Fruit fly (Drosophila melanogaster) whole organism, pupa: ENCODE measurements around the gene CG12783.

Experiments used
- CG10348 ChIP-seq: fragments of 200-800 bp; sonication (Bioruptor generic); IDR thresholded peaks from 2 replicates; pipeline ENCODE4 v1.3.6; 2022; ENCODE audit warnings: missing biosample characterization, missing genetic modification characterization
- CG12605 ChIP-seq: fragments of 200-800 bp; sonication (Bioruptor generic); IDR thresholded peaks from 2 replicates; pipeline ENCODE4 v1.3.6; 2022; ENCODE audit warnings: missing biosample characterization, missing genetic modification characterization
- CG13204 ChIP-seq: fragments of 200-800 bp; sonication (Bioruptor generic); optimal IDR thresholded peaks from 2 replicates; lab custom pipeline; 2018; ENCODE audit warnings: missing biosample characterization, mild to moderate bottlenecking, missing genetic modification characterization, moderate library complexity
- CG14655 ChIP-seq: fragments of 200-800 bp; sonication (Bioruptor generic); optimal IDR thresholded peaks from 3 replicates; lab custom pipeline; 2017; ENCODE audit warnings: mild to moderate bottlenecking, missing biosample characterization, missing genetic modification reagents, missing genetic modification characterization
- CG15710 ChIP-seq: fragments of 200-800 bp; sonication (Bioruptor generic); optimal IDR thresholded peaks from 2 replicates; lab custom pipeline; 2018; ENCODE audit warnings: missing biosample characterization, mild to moderate bottlenecking, missing genetic modification characterization, moderate library complexity
- CG17806 ChIP-seq: fragments of 200-800 bp; sonication (Bioruptor generic); optimal IDR thresholded peaks from 2 replicates; lab custom pipeline; 2018; ENCODE audit warnings: missing biosample characterization, mild to moderate bottlenecking, missing genetic modification characterization, moderate library complexity
- CG32121 ChIP-seq: fragments of 200-800 bp; sonication (Bioruptor generic); IDR thresholded peaks from 2 replicates; pipeline ENCODE4 v1.3.6; 2022; ENCODE audit warnings: missing biosample characterization, missing genetic modification characterization
- CG34367 ChIP-seq: fragments of 200-800 bp; sonication (Bioruptor generic); optimal IDR thresholded peaks from 2 replicates; lab custom pipeline; 2018; ENCODE audit warnings: missing biosample characterization, mild to moderate bottlenecking, missing genetic modification characterization
- CG4496 ChIP-seq: fragments of 200-800 bp; sonication (Bioruptor generic); IDR thresholded peaks from 3 replicates; pipeline ENCODE4 v1.3.6; 2022; ENCODE audit warnings: missing biosample characterization, missing genetic modification characterization
- CG8159 ChIP-seq: fragments of 200-800 bp; sonication (Bioruptor generic); optimal IDR thresholded peaks from 3 replicates; lab custom pipeline; 2018; ENCODE audit warnings: missing biosample characterization, mild to moderate bottlenecking, missing genetic modification characterization, moderate library complexity
- CG8301 ChIP-seq: fragments of 200-800 bp; sonication (Bioruptor generic); optimal IDR thresholded peaks from 2 replicates; lab custom pipeline; 2018; ENCODE audit warnings: missing biosample characterization, mild to moderate bottlenecking, missing genetic modification characterization
- CG9948 ChIP-seq: fragments of 200-800 bp; sonication (Bioruptor generic); optimal IDR thresholded peaks from 2 replicates; lab custom pipeline; 2018; ENCODE audit warnings: missing biosample characterization, mild to moderate bottlenecking, missing genetic modification characterization, moderate library complexity
- D1 ChIP-seq: fragments of 200-800 bp; sonication (Bioruptor generic); optimal IDR thresholded peaks from 2 replicates; lab custom pipeline; 2018; ENCODE audit warnings: missing biosample characterization, mild to moderate bottlenecking, missing genetic modification characterization, moderate library complexity
- EcR ChIP-seq: fragments of 200-800 bp; sonication (Bioruptor generic); optimal IDR thresholded peaks from 3 replicates; lab custom pipeline; 2019; ENCODE audit warnings: missing biosample characterization, missing genetic modification characterization, mild to moderate bottlenecking, moderate library complexity, missing genetic modification reagents
- Pif1A ChIP-seq: fragments of 200-800 bp; sonication (Bioruptor generic); optimal IDR thresholded peaks from 3 replicates; lab custom pipeline; 2016; ENCODE audit warnings: missing biosample characterization, missing genetic modification characterization
- Pif1B ChIP-seq: fragments of 200-800 bp; sonication (Bioruptor generic); optimal IDR thresholded peaks from 3 replicates; lab custom pipeline; 2016; ENCODE audit warnings: missing biosample characterization, missing genetic modification characterization
- Snoo ChIP-seq: fragments of 200-800 bp; sonication (Bioruptor generic); optimal IDR thresholded peaks from 3 replicates; lab custom pipeline; 2017; ENCODE audit warnings: missing biosample characterization, mild to moderate bottlenecking, missing genetic modification characterization, inconsistent platforms
- fd96Ca ChIP-seq: fragments of 200-800 bp; sonication (Bioruptor generic); IDR thresholded peaks from 3 replicates; pipeline ENCODE4 v1.3.6; 2022; ENCODE audit warnings: missing biosample characterization, missing genetic modification characterization
- gl ChIP-seq: fragments of 200-800 bp; sonication (Bioruptor generic); optimal IDR thresholded peaks from 2 replicates; lab custom pipeline; 2018; ENCODE audit warnings: missing biosample characterization, mild to moderate bottlenecking, missing genetic modification characterization
- rn ChIP-seq: fragments of 200-800 bp; sonication (Bioruptor generic); IDR thresholded peaks from 2 replicates; pipeline ENCODE4 v1.3.6; 2022; ENCODE audit warnings: missing biosample characterization, missing genetic modification characterization

CG12783 gene

dm6 chr3R:16594961-16595360, 18.2 kb downstream of the CG12783 start:
- peak; percentile 2 for TF ChIP-seq CG13204 (GFP tag; lab: Kevin White, UChicago)
- TF ChIP-seq Pif1A: no peak
- TF ChIP-seq, all 21 proteins: peak for 1

dm6 chr3R:16594056-16594858, 18.9 kb downstream of the CG12783 start, which contains the start of gene CG14892:
CG14892 (plus strand) TSS chr3R:16594414.
- no peak for TF ChIP-seq Pif1B (GFP tag; lab: Kevin White, UChicago)
- no peak for TF ChIP-seq CG8159
- no peak for TF ChIP-seq CG14655 (GFP tag; lab: Kevin White, UChicago)
- peak; percentile 18; the same call in 1 of the 3 replicates for TF ChIP-seq CG4496 (GFP tag; lab: Robert Waterston, UW)
- TF ChIP-seq, all 21 proteins: peak for 1

- 0 out of 3 replicates have a peak, but pooled peaks have one; percentile 18 for TF ChIP-seq CG4496 (GFP tag; lab: Robert Waterston, UW)
- no peak for TF ChIP-seq Pif1B (GFP tag; lab: Kevin White, UChicago)
Observed at dm6 chr3R:16591407-16591806, 21.8 kb downstream of the CG12783 start.

dm6 chr3R:16583605-16584004, 29.6 kb downstream of the CG12783 start, which contains the start of gene Scp2:
Scp2 (minus strand) TSS chr3R:16583663.
- no peak for TF ChIP-seq fd96Ca (GFP tag; lab: Robert Waterston, UW)
- TF ChIP-seq CG8159: no peak
- no peak for TF ChIP-seq CG8301 (tag; lab: Kevin White, UChicago)
- no peak for TF ChIP-seq D1 (tag; lab: Kevin White, UChicago)

dm6 chr3R:16573483-16574145, 39.6 kb downstream of the CG12783 start, which contains the start of gene CG14903:
CG14903 (minus strand) TSS chr3R:16573752.
- TF ChIP-seq D1 (tag; lab: Kevin White, UChicago) (no peak), CG15710 (tag; lab: Kevin White, UChicago) (no peak), CG12605 (GFP tag; lab: Robert Waterston, UW) (no peak)

- TF ChIP-seq rn (no peak), CG10348 (no peak), CG4496 (GFP tag; lab: Robert Waterston, UW) (no peak), CG8301 (tag; lab: Kevin White, UChicago) (no peak), D1 (tag; lab: Kevin White, UChicago) (no peak), CG13204 (GFP tag; lab: Kevin White, UChicago) (no peak), CG8159 (no peak), CG9948 (no peak), CG17806 (tag; lab: Kevin White, UChicago) (no peak), Snoo (tag; lab: Kevin White, UChicago) (no peak), CG12605 (GFP tag; lab: Robert Waterston, UW) (no peak), Pif1A (no peak), CG15710 (tag; lab: Kevin White, UChicago) (no peak), fd96Ca (GFP tag; lab: Robert Waterston, UW) (no peak), gl (tag; lab: Kevin White, UChicago) (no peak), CG32121 (GFP tag; lab: Robert Waterston, UW) (no peak), Pif1B (GFP tag; lab: Kevin White, UChicago) (no peak)
Observed at dm6 chr3R:16571215-16571614, 42.0 kb downstream of the CG12783 start, which contains the start of gene CG14891. CG14891 (plus strand) TSS chr3R:16571515.

dm6 chr3R:16570484-16570883, 42.7 kb downstream of the CG12783 start:
- TF ChIP-seq Pif1A: no peak
- no peak for TF ChIP-seq EcR (GFP tag; lab: Kevin White, UChicago)
- TF ChIP-seq CG15710 (tag; lab: Kevin White, UChicago): no peak
- TF ChIP-seq CG34367: no peak
- TF ChIP-seq CG8159: no peak
- no peak for TF ChIP-seq fd96Ca (GFP tag; lab: Robert Waterston, UW)
- no peak for TF ChIP-seq gl (tag; lab: Kevin White, UChicago)
- TF ChIP-seq CG9948: no peak
- no peak for TF ChIP-seq Pif1B (GFP tag; lab: Kevin White, UChicago)
- TF ChIP-seq CG17806 (tag; lab: Kevin White, UChicago): no peak
- no peak for TF ChIP-seq CG10348
- TF ChIP-seq D1 (tag; lab: Kevin White, UChicago): no peak
- TF ChIP-seq CG12605 (GFP tag; lab: Robert Waterston, UW): no peak
- no peak for TF ChIP-seq rn
- TF ChIP-seq Snoo (tag; lab: Kevin White, UChicago): no peak
- TF ChIP-seq CG4496 (GFP tag; lab: Robert Waterston, UW): no peak
- TF ChIP-seq CG32121 (GFP tag; lab: Robert Waterston, UW): no peak
- no peak for TF ChIP-seq CG14655 (GFP tag; lab: Kevin White, UChicago)
- TF ChIP-seq CG8301 (tag; lab: Kevin White, UChicago): no peak
- TF ChIP-seq CG13204 (GFP tag; lab: Kevin White, UChicago): no peak
